Worm (Caenorhabditis elegans) whole organism, L2 larva: ENCODE measurements around the gene atg-13.

Experiments
- C34F6.9 ChIP-seq: fragments of 150-350 bp; optimal IDR thresholded peaks from 2 replicates; lab custom pipeline; 2014; ENCODE audit warnings: missing biosample characterization, missing genetic modification characterization
- F13H6.1 ChIP-seq: sonication (generic microtip); optimal IDR thresholded peaks from 2 replicates; lab custom pipeline; 2016; ENCODE audit warnings: missing genetic modification characterization, missing compliant biosample characterization
- R02D3.7 ChIP-seq: fragments of 150-350 bp; optimal IDR thresholded peaks from 2 replicates; lab custom pipeline; 2014; ENCODE audit warnings: missing biosample characterization, missing genetic modification characterization
- Y55F3AM.14 ChIP-seq: fragments of 200-800 bp; sonication (Bioruptor generic); optimal IDR thresholded peaks from 2 replicates; lab custom pipeline; 2018; ENCODE audit warnings: mild to moderate bottlenecking, missing genetic modification characterization, missing compliant biosample characterization
- alr-1 ChIP-seq: fragments of 150-350 bp; optimal IDR thresholded peaks from 2 replicates; lab custom pipeline; 2014; ENCODE audit warnings: missing biosample characterization, missing genetic modification characterization
- aly-2 ChIP-seq: fragments of 150-350 bp; optimal IDR thresholded peaks from 2 replicates; lab custom pipeline; 2014; ENCODE audit warnings: missing biosample characterization, missing genetic modification characterization
- ama-1 ChIP-seq: fragments of 150-350 bp; optimal IDR thresholded peaks from 2 replicates; lab custom pipeline; 2018; ENCODE audit warnings: inconsistent platforms
- ceh-16 ChIP-seq: fragments of 150-350 bp; optimal IDR thresholded peaks from 2 replicates; lab custom pipeline; 2014; ENCODE audit warnings: missing biosample characterization, missing genetic modification characterization
- crh-2 ChIP-seq: sonication (generic microtip); optimal IDR thresholded peaks from 2 replicates; lab custom pipeline; 2017; ENCODE audit warnings: missing biosample characterization, missing genetic modification characterization
- dmd-4 ChIP-seq: sonication (generic microtip); optimal IDR thresholded peaks from 2 replicates; lab custom pipeline; 2017; ENCODE audit warnings: missing biosample characterization, missing genetic modification characterization
- egl-27 ChIP-seq: sonication (generic microtip); optimal IDR thresholded peaks from 3 replicates; lab custom pipeline; 2017; ENCODE audit warnings: missing biosample characterization, missing genetic modification reagents, missing genetic modification characterization
- elt-1 ChIP-seq: fragments of 150-350 bp; optimal IDR thresholded peaks from 2 replicates; lab custom pipeline; 2014; ENCODE audit warnings: missing biosample characterization, missing genetic modification characterization
- fos-1 ChIP-seq: fragments of 150-350 bp; optimal IDR thresholded peaks from 2 replicates; lab custom pipeline; 2014; ENCODE audit warnings: missing biosample characterization, missing genetic modification characterization
- gmeb-1 ChIP-seq: fragments of 150-350 bp; optimal IDR thresholded peaks from 2 replicates; lab custom pipeline; 2014; ENCODE audit warnings: missing biosample characterization, missing genetic modification characterization
- lin-11 ChIP-seq: fragments of 150-350 bp; sonication (generic microtip); optimal IDR thresholded peaks from 2 replicates; lab custom pipeline; 2014; ENCODE audit warnings: missing biosample characterization, missing genetic modification characterization, inconsistent platforms, mixed read lengths
- lin-13 ChIP-seq: fragments of 150-350 bp; optimal IDR thresholded peaks from 2 replicates; lab custom pipeline; 2014; ENCODE audit warnings: missing biosample characterization, missing genetic modification reagents, missing genetic modification characterization
- lin-39 ChIP-seq: fragments of 150-350 bp; optimal IDR thresholded peaks from 2 replicates; lab custom pipeline; 2014; ENCODE audit warnings: missing biosample characterization, missing genetic modification reagents, missing genetic modification characterization
- lsy-2 ChIP-seq, 2 experiments: fragments of 150-350 bp in 1 of 2; sonication (generic microtip) in 1 of 2; optimal IDR thresholded peaks; 2 replicates each; lab custom pipeline; 2014 to 2017; ENCODE audit warnings: missing biosample characterization in 2 of 2, missing genetic modification characterization in 2 of 2
- mbf-1 ChIP-seq: sonication (generic microtip); optimal IDR thresholded peaks from 2 replicates; lab custom pipeline; 2017; ENCODE audit warnings: missing biosample characterization, missing genetic modification characterization
- nhr-10 ChIP-seq: sonication (generic microtip); optimal IDR thresholded peaks from 2 replicates; lab custom pipeline; 2017; ENCODE audit warnings: missing biosample characterization, missing genetic modification characterization
- nhr-11 ChIP-seq: fragments of 150-350 bp; optimal IDR thresholded peaks from 2 replicates; lab custom pipeline; 2014; ENCODE audit warnings: missing biosample characterization, missing genetic modification characterization
- nhr-129 ChIP-seq: fragments of 150-350 bp; optimal IDR thresholded peaks from 2 replicates; lab custom pipeline; 2014; ENCODE audit warnings: missing biosample characterization, missing genetic modification characterization
- nhr-23 ChIP-seq: fragments of 150-350 bp; optimal IDR thresholded peaks from 2 replicates; lab custom pipeline; 2014; ENCODE audit warnings: missing biosample characterization, missing genetic modification reagents, missing genetic modification characterization
- nhr-237 ChIP-seq: fragments of 150-350 bp; optimal IDR thresholded peaks from 2 replicates; lab custom pipeline; 2014; ENCODE audit warnings: missing biosample characterization, missing genetic modification characterization
- nhr-6 ChIP-seq: fragments of 150-350 bp; optimal IDR thresholded peaks from 2 replicates; lab custom pipeline; 2014; ENCODE audit warnings: missing biosample characterization, missing genetic modification characterization
- peb-1 ChIP-seq: fragments of 150-350 bp; optimal IDR thresholded peaks from 2 replicates; lab custom pipeline; 2014; ENCODE audit warnings: missing biosample characterization, missing genetic modification characterization
- sem-4 ChIP-seq: fragments of 150-350 bp; optimal IDR thresholded peaks from 2 replicates; lab custom pipeline; 2014; ENCODE audit warnings: missing biosample characterization, missing genetic modification reagents, missing genetic modification characterization
- skn-1 ChIP-seq: sonication (generic microtip); optimal IDR thresholded peaks from 2 replicates; lab custom pipeline; 2017; ENCODE audit warnings: missing biosample characterization, missing genetic modification characterization
- sma-9 ChIP-seq, 2 experiments: fragments of 150-350 bp in 1 of 2; sonication (generic microtip) in 1 of 2; optimal IDR thresholded peaks; 2 replicates each; lab custom pipeline; 2014 to 2016; ENCODE audit warnings: missing genetic modification characterization in 2 of 2, mild to moderate bottlenecking in 1 of 2, missing biosample characterization in 1 of 2, missing compliant biosample characterization in 1 of 2, missing genetic modification reagents in 1 of 2, moderate library complexity in 1 of 2
- snpc-4 ChIP-seq: fragments of 150-350 bp; optimal IDR thresholded peaks from 2 replicates; lab custom pipeline; 2014; ENCODE audit warnings: missing biosample characterization, missing genetic modification characterization
- unc-39 ChIP-seq: fragments of 150-350 bp; optimal IDR thresholded peaks from 2 replicates; lab custom pipeline; 2014; ENCODE audit warnings: missing biosample characterization, missing genetic modification characterization
- unc-55 ChIP-seq: fragments of 150-350 bp; sonication (generic microtip); optimal IDR thresholded peaks from 3 replicates; lab custom pipeline; 2014; ENCODE audit warnings: missing biosample characterization, missing genetic modification reagents, missing genetic modification characterization
- unc-62 ChIP-seq: fragments of 150-350 bp; optimal IDR thresholded peaks from 2 replicates; lab custom pipeline; 2014; ENCODE audit warnings: missing biosample characterization, missing genetic modification reagents, missing genetic modification characterization
- zag-1 ChIP-seq: fragments of 150-350 bp; optimal IDR thresholded peaks from 2 replicates; lab custom pipeline; 2014; ENCODE audit warnings: missing biosample characterization, missing genetic modification characterization
- ztf-1 ChIP-seq: fragments of 200-800 bp; sonication (Bioruptor generic); conservative IDR thresholded peaks from 2 replicates; pipeline ENCODE4 v1.3.6; 2022; ENCODE audit warnings: missing genetic modification characterization, missing compliant biosample characterization
- ztf-11 ChIP-seq: sonication (generic microtip); optimal IDR thresholded peaks from 2 replicates; lab custom pipeline; 2017; ENCODE audit warnings: missing biosample characterization, missing genetic modification characterization

atg-13 gene

DNA sequence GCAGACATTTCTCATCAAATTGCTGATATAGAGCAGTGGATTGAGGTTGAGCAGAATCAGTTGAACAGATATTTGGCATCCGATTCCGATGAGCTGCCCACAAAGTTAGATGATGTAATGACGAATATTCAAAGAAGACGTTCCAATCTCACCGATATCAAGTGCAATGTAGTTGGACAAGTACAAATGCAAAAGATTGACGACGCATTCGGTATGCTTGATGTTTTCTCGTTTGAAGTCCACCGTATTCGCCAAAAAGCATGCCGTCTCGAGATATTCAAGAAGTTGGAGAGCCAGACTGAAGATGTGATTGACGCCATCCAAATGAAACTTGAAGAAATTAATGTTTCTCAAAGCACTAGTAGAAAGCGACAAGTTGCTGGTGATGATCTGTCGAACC, 27.1 kb upstream of the atg-13 start:
- no peak for TF ChIP-seq unc-62 (GFP tag; lab: Kevin White, UChicago)

DNA sequence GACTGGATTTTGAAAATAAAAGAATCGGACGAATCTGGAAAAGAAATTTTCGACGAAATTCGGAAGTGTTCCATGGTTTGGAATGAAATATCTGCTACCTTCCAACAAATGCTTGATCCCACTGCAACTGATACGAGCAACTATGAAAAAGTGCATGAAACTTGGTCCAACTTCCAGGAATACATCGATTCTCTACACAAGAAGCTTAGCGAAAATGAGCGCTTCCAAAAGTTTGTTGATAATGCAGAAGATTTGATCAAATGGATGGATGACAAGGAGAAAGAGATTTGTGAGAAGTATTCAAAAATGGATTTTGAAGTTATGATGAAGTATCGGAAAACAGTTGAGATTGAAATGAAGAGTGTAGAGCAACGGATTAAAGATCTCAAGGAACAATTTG, 24.6 kb upstream of the atg-13 start:
- TF ChIP-seq gmeb-1 = no peak
- TF ChIP-seq C34F6.9 (tag; lab: Kevin White, UChicago) = no peak
- TF ChIP-seq lsy-2 (tag; optimal IDR thresholded peaks at IDR 0.05; lab: Kevin White, UChicago) = no peak
- TF ChIP-seq egl-27 (tag; lab: Kevin White, UChicago) = no peak
- no peak for TF ChIP-seq nhr-10 (tag; lab: Kevin White, UChicago)
- no peak for TF ChIP-seq skn-1

DNA sequence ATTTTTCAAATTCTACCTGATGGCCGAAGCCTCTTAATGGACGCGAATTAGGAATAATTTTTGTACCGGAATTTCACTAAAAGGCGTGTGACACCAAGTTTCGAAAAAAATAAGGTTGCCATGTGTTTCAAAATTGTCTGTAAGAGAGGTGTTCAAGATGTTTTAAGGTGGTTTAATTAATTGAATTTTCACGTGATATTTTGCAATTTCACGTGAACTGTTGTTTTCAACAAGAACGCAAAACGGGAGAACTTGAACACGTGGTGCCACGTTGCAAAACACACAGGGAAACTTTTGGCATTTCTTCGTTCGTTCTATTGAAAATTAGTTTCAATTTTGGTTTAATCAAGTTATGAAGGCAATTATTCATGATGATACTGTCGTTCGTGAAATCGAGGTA, 23.6 kb upstream of the atg-13 start, which contains the start of gene spc-2:
TSS of gene spc-2 (plus strand) at position 301 of the 400 bp plus-strand sequence.
- no peak for TF ChIP-seq gmeb-1
- no peak for TF ChIP-seq zag-1 (tag; lab: Kevin White, UChicago)
- no peak for TF ChIP-seq unc-39 (tag; lab: Kevin White, UChicago)
- TF ChIP-seq ama-1 (lab: Kevin White, UChicago) = no peak
- no peak for TF ChIP-seq peb-1 (tag; lab: Kevin White, UChicago)

DNA sequence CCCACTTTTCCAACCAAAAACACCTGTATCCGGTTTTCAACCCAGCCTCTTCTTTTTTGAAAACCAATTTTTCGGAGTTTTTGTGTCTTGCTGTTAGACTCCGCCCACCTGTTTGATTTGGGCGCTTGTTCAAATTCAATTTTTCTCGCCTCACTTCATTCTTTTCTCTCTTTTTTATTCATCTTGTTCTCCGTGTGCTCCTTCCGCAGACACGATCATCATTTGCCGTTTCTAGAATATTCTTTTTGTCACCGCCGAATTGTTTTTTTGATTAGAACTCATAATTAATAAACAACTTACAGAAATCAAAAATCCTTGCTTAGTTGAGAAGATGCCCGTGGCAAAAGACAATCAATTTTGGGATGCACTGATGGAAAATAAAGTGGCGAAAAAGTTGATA, 20.9 kb upstream of the atg-13 start, which contains the start of gene C50C3.5:
TSS of gene C50C3.5 (plus strand) at position 301 of the 400 bp plus-strand sequence.
- TF ChIP-seq crh-2 (tag; lab: Kevin White, UChicago) (no peak), nhr-237 (no peak), nhr-6 (tag; lab: Kevin White, UChicago) (no peak), nhr-129 (no peak), fos-1 (tag; lab: Kevin White, UChicago) (no peak), ztf-1 (no peak), elt-1 (tag; lab: Kevin White, UChicago) (no peak), nhr-11 (no peak), Y55F3AM.14 (GFP tag; lab: Kevin White, UChicago) (no peak), mbf-1 (tag; lab: Kevin White, UChicago) (no peak), skn-1 (no peak), lin-39 (tag; lab: Kevin White, UChicago) (no peak), lsy-2 (tag; optimal IDR thresholded peaks at IDR 0.05; lab: Kevin White, UChicago) (no peak), R02D3.7 (no peak), unc-39 (tag; lab: Kevin White, UChicago) (no peak), lin-11 (tag; lab: Kevin White, UChicago) (no peak), aly-2 (tag; lab: Kevin White, UChicago) (no peak)
- TF ChIP-seq, all 48 proteins: peak for 0

DNA sequence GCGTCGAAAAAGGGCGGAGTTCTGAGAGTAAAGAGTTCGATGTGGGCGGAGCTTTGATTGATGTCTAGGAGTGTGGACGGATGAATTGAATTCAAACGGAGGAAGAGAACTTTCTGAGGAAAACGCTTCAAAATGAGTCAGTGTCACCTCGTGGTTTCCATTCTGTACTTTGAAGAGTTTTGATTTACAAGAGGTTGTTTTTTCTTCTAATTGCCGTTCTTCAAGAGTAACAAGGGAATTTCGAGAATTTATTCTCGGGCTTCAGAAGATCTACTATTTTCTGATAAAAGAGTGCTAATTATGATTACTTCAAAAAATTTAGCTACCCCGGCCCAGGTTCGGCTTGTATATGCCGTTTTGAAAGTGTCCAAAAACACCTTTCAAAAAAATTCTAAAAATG, 18.3 kb upstream of the atg-13 start, which contains the start of gene C50C3.12:
TSS of gene C50C3.12 (plus strand) at position 301 of the 400 bp plus-strand sequence.
- TF ChIP-seq sma-9 (GFP tag; optimal IDR thresholded peaks at IDR 0.05; lab: Kevin White, UChicago) = no peak
- TF ChIP-seq sma-9 (tag; optimal IDR thresholded peaks at IDR 0.05; lab: Kevin White, UChicago) = no peak
- TF ChIP-seq nhr-129 = no peak
- no peak for TF ChIP-seq aly-2 (tag; lab: Kevin White, UChicago)
- no peak for TF ChIP-seq sem-4
- no peak for TF ChIP-seq lin-13 (GFP tag; lab: Kevin White, UChicago)
- TF ChIP-seq zag-1 (tag; lab: Kevin White, UChicago) = no peak
- no peak for TF ChIP-seq lin-11 (tag; lab: Kevin White, UChicago)
- no peak for TF ChIP-seq crh-2 (tag; lab: Kevin White, UChicago)
- TF ChIP-seq, all 48 proteins: peak for 0

DNA sequence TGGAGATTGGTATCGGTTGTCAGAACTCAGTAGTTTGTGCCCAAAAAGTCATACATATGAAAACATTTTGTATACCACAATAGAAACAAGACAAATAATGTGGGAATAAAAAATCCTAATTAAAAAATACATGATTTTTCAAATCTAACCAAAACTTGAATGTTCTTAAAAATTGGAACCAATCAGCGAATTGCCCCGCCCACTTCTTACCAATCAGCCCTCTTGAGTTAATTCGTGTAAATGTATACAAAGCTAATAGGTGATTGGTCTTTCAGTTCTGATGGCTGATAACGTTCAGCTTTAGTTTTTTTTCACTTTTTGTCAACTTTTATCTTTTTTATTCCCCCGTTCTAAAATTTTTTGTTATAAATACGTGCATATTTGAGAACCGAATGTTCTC, 17.3 kb upstream of the atg-13 start:
- TF ChIP-seq R02D3.7 (no peak), lin-11 (tag; lab: Kevin White, UChicago) (no peak), ceh-16 (tag; lab: Kevin White, UChicago) (no peak), F13H6.1 (tag; lab: Kevin White, UChicago) (no peak), fos-1 (tag; lab: Kevin White, UChicago) (no peak), lsy-2 (tag; optimal IDR thresholded peaks at IDR 0.05; lab: Kevin White, UChicago) (no peak), nhr-11 (no peak), zag-1 (tag; lab: Kevin White, UChicago) (no peak), skn-1 (no peak), snpc-4 (tag; lab: Kevin White, UChicago) (no peak), dmd-4 (tag; lab: Kevin White, UChicago) (no peak), alr-1 (tag; lab: Kevin White, UChicago) (no peak), elt-1 (tag; lab: Kevin White, UChicago) (no peak), unc-55 (GFP tag; lab: Kevin White, UChicago) (no peak), unc-62 (GFP tag; lab: Kevin White, UChicago) (no peak), nhr-23 (no peak), peb-1 (tag; lab: Kevin White, UChicago) (no peak), ztf-11 (tag; lab: Kevin White, UChicago) (no peak)
- TF ChIP-seq, all 48 proteins: peak for 0
